Worm (Caenorhabditis elegans) whole organism, late embryonic: ENCODE results near the gene gtf-2E2.
A peak's percentile ranks its signal among the peaks of the same experiment; 100 is the strongest.

Source experiments
- C08G9.2 ChIP-seq: sonication (generic microtip); optimal IDR thresholded peaks from 2 replicates; lab custom pipeline; 2016; ENCODE audit warnings: mild to moderate bottlenecking, missing genetic modification characterization, moderate library complexity, missing compliant biosample characterization
- C38D4.7 ChIP-seq: fragments of 200-800 bp; sonication (Bioruptor generic); optimal IDR thresholded peaks from 2 replicates; lab custom pipeline; 2018; ENCODE audit warnings: mild to moderate bottlenecking, missing genetic modification characterization, moderate library complexity, missing compliant biosample characterization
- F13H6.1 ChIP-seq: sonication (generic microtip); optimal IDR thresholded peaks from 2 replicates; lab custom pipeline; 2016; ENCODE audit warnings: missing genetic modification characterization, missing compliant biosample characterization
- K02D7.2 ChIP-seq: sonication (generic microtip); optimal IDR thresholded peaks from 2 replicates; lab custom pipeline; 2017; ENCODE audit warnings: mild to moderate bottlenecking, missing genetic modification characterization, missing compliant biosample characterization
- ceh-14 ChIP-seq: sonication (generic microtip); optimal IDR thresholded peaks from 2 replicates; lab custom pipeline; 2016; ENCODE audit warnings: missing genotype, missing genetic modification characterization, missing compliant biosample characterization
- ceh-18 ChIP-seq: sonication (generic microtip); optimal IDR thresholded peaks from 2 replicates; lab custom pipeline; 2016; ENCODE audit warnings: missing genetic modification characterization, missing compliant biosample characterization
- ceh-19 ChIP-seq: fragments of 200-800 bp; sonication (Bioruptor generic); optimal IDR thresholded peaks from 2 replicates; lab custom pipeline; 2018; ENCODE audit warnings: mild to moderate bottlenecking, missing genetic modification characterization, missing compliant biosample characterization
- ceh-2 ChIP-seq: sonication (generic microtip); optimal IDR thresholded peaks from 2 replicates; lab custom pipeline; 2016; ENCODE audit warnings: missing genotype, missing genetic modification characterization, missing compliant biosample characterization
- ceh-22 ChIP-seq: sonication (generic microtip); optimal IDR thresholded peaks from 2 replicates; lab custom pipeline; 2017; ENCODE audit warnings: missing biosample characterization, missing genetic modification characterization
- ceh-24 ChIP-seq: sonication (generic microtip); optimal IDR thresholded peaks from 2 replicates; lab custom pipeline; 2016; ENCODE audit warnings: mild to moderate bottlenecking, missing genetic modification characterization, missing compliant biosample characterization
- ceh-30 ChIP-seq: fragments of 150-350 bp; optimal IDR thresholded peaks from 2 replicates; lab custom pipeline; 2014; ENCODE audit warnings: missing biosample characterization, missing genetic modification characterization
- ceh-31 ChIP-seq: sonication (generic microtip); optimal IDR thresholded peaks from 2 replicates; lab custom pipeline; 2016; ENCODE audit warnings: missing genetic modification characterization, missing compliant biosample characterization
- ceh-45 ChIP-seq: fragments of 200-800 bp; sonication (Bioruptor generic); IDR thresholded peaks from 2 replicates; pipeline ENCODE4 v1.3.6; 2022; ENCODE audit warnings: missing genetic modification reagents, missing genetic modification characterization, missing compliant biosample characterization
- ceh-9 ChIP-seq: sonication (generic microtip); optimal IDR thresholded peaks from 2 replicates; lab custom pipeline; 2016; ENCODE audit warnings: mild to moderate bottlenecking, missing genetic modification characterization, inconsistent platforms, missing compliant biosample characterization
- che-1 ChIP-seq: sonication (generic microtip); optimal IDR thresholded peaks from 2 replicates; lab custom pipeline; 2016; ENCODE audit warnings: mild to moderate bottlenecking, missing genetic modification characterization, missing compliant biosample characterization
- dmd-4 ChIP-seq: sonication (generic microtip); optimal IDR thresholded peaks from 2 replicates; lab custom pipeline; 2016; ENCODE audit warnings: borderline replicate concordance, missing genetic modification characterization, missing compliant biosample characterization
- dve-1 ChIP-seq: sonication (generic microtip); optimal IDR thresholded peaks from 2 replicates; lab custom pipeline; 2017; ENCODE audit warnings: antibody characterized with exemption, mild to moderate bottlenecking, missing genetic modification characterization, missing compliant biosample characterization
- elt-2 ChIP-seq: sonication (generic microtip); optimal IDR thresholded peaks from 2 replicates; lab custom pipeline; 2016; ENCODE audit warnings: missing genetic modification reagents, missing genetic modification characterization, missing compliant biosample characterization
- elt-4 ChIP-seq: sonication (generic microtip); optimal IDR thresholded peaks from 2 replicates; lab custom pipeline; 2016; ENCODE audit warnings: missing genetic modification characterization, missing compliant biosample characterization
- ets-4 ChIP-seq: sonication (generic microtip); optimal IDR thresholded peaks from 2 replicates; lab custom pipeline; 2016; ENCODE audit warnings: missing genetic modification characterization, missing compliant biosample characterization
- fax-1 ChIP-seq: sonication (generic microtip); optimal IDR thresholded peaks from 2 replicates; lab custom pipeline; 2016; ENCODE audit warnings: missing genotype, missing genetic modification characterization, missing compliant biosample characterization
- gmeb-2 ChIP-seq: sonication (generic microtip); optimal IDR thresholded peaks from 2 replicates; lab custom pipeline; 2016; ENCODE audit warnings: missing genetic modification characterization, inconsistent platforms, missing compliant biosample characterization
- hlh-13 ChIP-seq: fragments of 200-800 bp; sonication (Bioruptor generic); optimal IDR thresholded peaks from 2 replicates; lab custom pipeline; 2018; ENCODE audit warnings: mild to moderate bottlenecking, missing genetic modification characterization, missing compliant biosample characterization
- hlh-30 ChIP-seq: sonication (generic microtip); optimal IDR thresholded peaks from 2 replicates; lab custom pipeline; 2017; ENCODE audit warnings: antibody characterized with exemption, missing genetic modification characterization, missing compliant biosample characterization; ENCODE audit not compliant: insufficient read depth
- hlh-6 ChIP-seq: sonication (generic microtip); optimal IDR thresholded peaks from 2 replicates; lab custom pipeline; 2016; ENCODE audit warnings: missing genotype, missing genetic modification characterization, missing compliant biosample characterization
- madf-2 ChIP-seq: sonication (generic microtip); optimal IDR thresholded peaks from 2 replicates; lab custom pipeline; 2017; ENCODE audit warnings: missing genetic modification characterization, missing compliant biosample characterization
- mec-3 ChIP-seq: sonication (generic microtip); optimal IDR thresholded peaks from 2 replicates; lab custom pipeline; 2016; ENCODE audit warnings: borderline replicate concordance, missing genetic modification characterization, missing compliant biosample characterization
- nhr-11 ChIP-seq: fragments of 150-350 bp; optimal IDR thresholded peaks from 2 replicates; lab custom pipeline; 2014; ENCODE audit warnings: missing biosample characterization, missing genetic modification characterization
- npax-4 ChIP-seq: sonication (generic microtip); optimal IDR thresholded peaks from 2 replicates; lab custom pipeline; 2016; ENCODE audit warnings: missing genetic modification characterization, missing compliant biosample characterization
- odd-2 ChIP-seq: sonication (generic microtip); optimal IDR thresholded peaks from 2 replicates; lab custom pipeline; 2017; ENCODE audit warnings: antibody characterized with exemption, mild to moderate bottlenecking, missing genetic modification characterization, missing compliant biosample characterization
- pax-1 ChIP-seq: fragments of 150-350 bp; optimal IDR thresholded peaks from 2 replicates; lab custom pipeline; 2014; ENCODE audit warnings: missing biosample characterization, missing genetic modification characterization
- pha-4 ChIP-seq: fragments of 150-350 bp; optimal IDR thresholded peaks from 2 replicates; lab custom pipeline; 2018; ENCODE audit warnings: missing biosample characterization, missing genetic modification reagents, missing genetic modification characterization
- pros-1 ChIP-seq: fragments of 150-350 bp; optimal IDR thresholded peaks from 2 replicates; lab custom pipeline; 2014; ENCODE audit warnings: missing biosample characterization, missing genetic modification reagents, missing genetic modification characterization
- ref-2 ChIP-seq: sonication (generic microtip); optimal IDR thresholded peaks from 2 replicates; lab custom pipeline; 2016; ENCODE audit warnings: missing genetic modification characterization, missing compliant biosample characterization
- rnt-1 ChIP-seq: sonication (generic microtip); optimal IDR thresholded peaks from 2 replicates; lab custom pipeline; 2016; ENCODE audit warnings: missing genetic modification characterization, missing compliant biosample characterization
- sox-4 ChIP-seq: sonication (generic microtip); optimal IDR thresholded peaks from 2 replicates; lab custom pipeline; 2017; ENCODE audit warnings: mild to moderate bottlenecking, missing genetic modification characterization, inconsistent platforms, missing compliant biosample characterization
- syd-9 ChIP-seq: sonication (generic microtip); optimal IDR thresholded peaks from 2 replicates; lab custom pipeline; 2016; ENCODE audit warnings: mild to moderate bottlenecking, missing genetic modification characterization, moderate library complexity, missing compliant biosample characterization
- tbx-2 ChIP-seq: sonication (generic microtip); optimal IDR thresholded peaks from 2 replicates; lab custom pipeline; 2016; ENCODE audit warnings: missing genetic modification characterization, missing compliant biosample characterization
- unc-42 ChIP-seq: sonication (generic microtip); optimal IDR thresholded peaks from 2 replicates; lab custom pipeline; 2016; ENCODE audit warnings: missing genotype, missing genetic modification characterization, missing compliant biosample characterization
- unc-55 ChIP-seq: sonication (generic microtip); optimal IDR thresholded peaks from 2 replicates; lab custom pipeline; 2017; ENCODE audit warnings: missing biosample characterization, missing genetic modification reagents, missing genetic modification characterization
- unc-86 ChIP-seq: sonication (generic microtip); optimal IDR thresholded peaks from 2 replicates; lab custom pipeline; 2016; ENCODE audit warnings: missing genetic modification characterization, missing compliant biosample characterization
- ztf-16 ChIP-seq: sonication (generic microtip); optimal IDR thresholded peaks from 2 replicates; lab custom pipeline; 2017; ENCODE audit warnings: missing genetic modification characterization, missing compliant biosample characterization

Gene gtf-2E2

ce11 chrII:11545299-11545951 is 3.1 kb upstream of the gtf-2E2 start, which contains the start of gene dnj-13 (continued):
- TF ChIP-seq npax-4 (tag; lab: Kevin White, UChicago) (no peak), K02D7.2 (no peak), C08G9.2 (tag; lab: Kevin White, UChicago) (peak; percentile 60), unc-42 (tag; lab: Kevin White, UChicago) (peak; percentile 77), syd-9 (tag; lab: Kevin White, UChicago) (peak; percentile 71), ceh-45 (no peak), gmeb-2 (peak; percentile 51), dmd-4 (tag; lab: Kevin White, UChicago) (no peak), ceh-9 (tag; lab: Kevin White, UChicago) (no peak), hlh-13 (GFP tag; lab: Kevin White, UChicago) (no peak), unc-55 (GFP tag; lab: Kevin White, UChicago) (peak; percentile 82), ceh-2 (tag; lab: Kevin White, UChicago) (peak; percentile 49), pros-1 (tag; lab: Kevin White, UChicago) (peak; percentile 47), ceh-18 (peak; percentile 85), hlh-30 (tag; lab: Kevin White, UChicago) (peak; percentile 83), dve-1 (peak; percentile 29), ztf-16 (tag; lab: Kevin White, UChicago) (peak; percentile 3), madf-2 (tag; lab: Kevin White, UChicago) (peak; percentile 65), F13H6.1 (tag; lab: Kevin White, UChicago) (no peak), rnt-1 (tag; lab: Kevin White, UChicago) (peak; percentile 77), ets-4 (tag; lab: Kevin White, UChicago) (peak; percentile 33), hlh-6 (no peak), ceh-14 (tag; lab: Kevin White, UChicago) (peak; percentile 4), ceh-19 (GFP tag; lab: Kevin White, UChicago) (peak; percentile 30), che-1 (tag; lab: Kevin White, UChicago) (no peak), fax-1 (tag; lab: Kevin White, UChicago) (no peak), elt-4 (no peak), elt-2 (tag; lab: Kevin White, UChicago) (peak; percentile 73), C38D4.7 (GFP tag; lab: Kevin White, UChicago) (no peak), nhr-11 (tag; lab: Kevin White, UChicago) (no peak), pax-1 (tag; lab: Kevin White, UChicago) (peak; percentile 61)

- TF ChIP-seq ceh-30 (tag; lab: Kevin White, UChicago), result no peak
- no peak for TF ChIP-seq unc-55 (GFP tag; lab: Kevin White, UChicago)
- no peak for TF ChIP-seq elt-2 (tag; lab: Kevin White, UChicago)
- TF ChIP-seq hlh-30 (tag; lab: Kevin White, UChicago), result no peak
- no peak for TF ChIP-seq syd-9 (tag; lab: Kevin White, UChicago)
- no peak for TF ChIP-seq ceh-31 (tag; lab: Kevin White, UChicago)
- TF ChIP-seq ceh-22 (tag; lab: Kevin White, UChicago), result no peak
- no peak for TF ChIP-seq ceh-24 (tag; lab: Kevin White, UChicago)
- no peak for TF ChIP-seq tbx-2
- TF ChIP-seq unc-86 (tag; lab: Kevin White, UChicago), result no peak
- no peak for TF ChIP-seq mec-3 (tag; lab: Kevin White, UChicago)
- no peak for TF ChIP-seq K02D7.2
- no peak for TF ChIP-seq pha-4
- no peak for TF ChIP-seq dve-1
- no peak for TF ChIP-seq sox-4 (tag; lab: Kevin White, UChicago)
- TF ChIP-seq odd-2 (tag; lab: Kevin White, UChicago), result no peak
- no peak for TF ChIP-seq hlh-6
- no peak for TF ChIP-seq ref-2
Measured at ce11 chrII:11544714-11545113, 2.4 kb upstream of the gtf-2E2 start, which contains the start of gene F54D5.9. F54D5.9 (minus strand) TSS chrII:11544828.
